Fruit fly (Drosophila melanogaster) whole organism, embryonic: Measurements from ENCODE around the gene CG31068.

ENCODE experiments used
- Asciz ChIP-seq: fragments of 200-800 bp; sonication (Bioruptor generic); optimal IDR thresholded peaks from 2 replicates; lab custom pipeline; 2017; ENCODE audit warnings: missing biosample characterization, mild to moderate bottlenecking, missing genetic modification characterization, missing genetic modification reagents
- CG10267 ChIP-seq: fragments of 200-800 bp; sonication (Bioruptor generic); optimal IDR thresholded peaks from 2 replicates; lab custom pipeline; 2018; ENCODE audit warnings: missing biosample characterization, mild to moderate bottlenecking, missing genetic modification characterization, moderate library complexity
- CG10654 ChIP-seq: fragments of 200-800 bp; sonication (Bioruptor generic); optimal IDR thresholded peaks from 2 replicates; lab custom pipeline; 2016; ENCODE audit warnings: missing biosample characterization, missing genetic modification characterization
- CG11696 ChIP-seq: fragments of 200-800 bp; sonication (Bioruptor generic); IDR thresholded peaks from 2 replicates; pipeline ENCODE4 v1.3.6; 2022; ENCODE audit warnings: missing biosample characterization, missing genetic modification characterization
- CG12155 ChIP-seq: fragments of 200-800 bp; sonication (Bioruptor generic); optimal IDR thresholded peaks from 3 replicates; lab custom pipeline; 2016; ENCODE audit warnings: missing biosample characterization, missing genetic modification characterization
- CG12391 ChIP-seq: fragments of 200-800 bp; sonication (Bioruptor generic); optimal IDR thresholded peaks from 3 replicates; lab custom pipeline; 2018; ENCODE audit warnings: missing biosample characterization, mild to moderate bottlenecking, missing genetic modification characterization, moderate library complexity
- CG13894 ChIP-seq: fragments of 200-800 bp; sonication (Bioruptor generic); optimal IDR thresholded peaks from 3 replicates; lab custom pipeline; 2018; ENCODE audit warnings: missing biosample characterization, mild to moderate bottlenecking, missing genetic modification characterization, moderate library complexity
- CG17359 ChIP-seq: fragments of 200-800 bp; sonication (Bioruptor generic); optimal IDR thresholded peaks from 3 replicates; lab custom pipeline; 2018; ENCODE audit warnings: missing biosample characterization, mild to moderate bottlenecking, missing genetic modification characterization, moderate library complexity
- CG2875 ChIP-seq: fragments of 200-800 bp; sonication (Bioruptor generic); optimal IDR thresholded peaks from 2 replicates; lab custom pipeline; 2017; ENCODE audit warnings: missing biosample characterization, mild to moderate bottlenecking, missing genetic modification characterization, missing genetic modification reagents
- CG34224 ChIP-seq: fragments of 200-800 bp; sonication (Bioruptor generic); IDR thresholded peaks from 3 replicates; pipeline ENCODE4 v1.3.6; 2022; ENCODE audit warnings: missing biosample characterization, missing genetic modification characterization; ENCODE audit not compliant: partially characterized antibody
- CG4617 ChIP-seq: fragments of 200-800 bp; sonication (Bioruptor generic); optimal IDR thresholded peaks from 3 replicates; lab custom pipeline; 2016; ENCODE audit warnings: missing biosample characterization, missing genetic modification characterization, borderline replicate concordance
- CG7556 ChIP-seq: fragments of 200-800 bp; sonication (Bioruptor generic); optimal IDR thresholded peaks from 2 replicates; lab custom pipeline; 2017; ENCODE audit warnings: missing biosample characterization, mild to moderate bottlenecking, missing genetic modification characterization
- CG7963 ChIP-seq: fragments of 200-800 bp; sonication (Bioruptor generic); IDR thresholded peaks from 3 replicates; pipeline ENCODE4 v1.3.6; 2022; ENCODE audit warnings: missing biosample characterization, missing genetic modification characterization; ENCODE audit not compliant: partially characterized antibody
- CG7987 ChIP-seq: fragments of 200-800 bp; sonication (Bioruptor generic); optimal IDR thresholded peaks from 2 replicates; lab custom pipeline; 2018; ENCODE audit warnings: missing biosample characterization, mild to moderate bottlenecking, missing genetic modification characterization, moderate library complexity
- CG8924 ChIP-seq: fragments of 200-800 bp; optimal IDR thresholded peaks from 3 replicates; lab custom pipeline; 2019; ENCODE audit warnings: missing biosample characterization, mild to moderate bottlenecking, missing genetic modification characterization, moderate library complexity
- CHES-1-like ChIP-seq: fragments of 200-800 bp; sonication (Bioruptor generic); optimal IDR thresholded peaks from 2 replicates; lab custom pipeline; 2016; ENCODE audit warnings: missing biosample characterization, missing genetic modification characterization
- Dbx ChIP-seq: fragments of 200-800 bp; sonication (Bioruptor generic); IDR thresholded peaks from 3 replicates; pipeline ENCODE4 v1.3.6; 2022; ENCODE audit warnings: missing biosample characterization, missing genetic modification characterization
- Dll ChIP-seq: fragments of 200-800 bp; sonication (Bioruptor generic); IDR thresholded peaks from 4 replicates; pipeline ENCODE4 v1.3.6; 2022; ENCODE audit warnings: missing biosample characterization, missing genetic modification characterization; ENCODE audit not compliant: partially characterized antibody
- E2f2 ChIP-seq: fragments of 200-800 bp; sonication (Bioruptor generic); IDR thresholded peaks from 2 replicates; pipeline ENCODE4 v1.3.6; 2022; ENCODE audit warnings: missing biosample characterization, missing genetic modification characterization
- Elba2 ChIP-seq: fragments of 200-800 bp; sonication (Bioruptor generic); optimal IDR thresholded peaks from 3 replicates; lab custom pipeline; 2016; ENCODE audit warnings: missing biosample characterization, missing genetic modification characterization
- HLHmδ ChIP-seq: fragments of 200-800 bp; sonication (Bioruptor generic); optimal IDR thresholded peaks from 2 replicates; lab custom pipeline; 2018; ENCODE audit warnings: missing biosample characterization, mild to moderate bottlenecking, missing genetic modification characterization, moderate library complexity
- HmgZ ChIP-seq: fragments of 200-800 bp; sonication (Bioruptor generic); optimal IDR thresholded peaks from 2 replicates; lab custom pipeline; 2018; ENCODE audit warnings: missing biosample characterization, mild to moderate bottlenecking, missing genetic modification characterization
- Kr ChIP-seq: fragments of 200-800 bp; sonication (Bioruptor generic); optimal IDR thresholded peaks from 2 replicates; lab custom pipeline; 2017; ENCODE audit warnings: missing biosample characterization, mild to moderate bottlenecking, missing genetic modification characterization
- Lim3 ChIP-seq: fragments of 200-800 bp; sonication (Bioruptor generic); IDR thresholded peaks from 2 replicates; pipeline ENCODE4 v1.3.6; 2022; ENCODE audit warnings: missing biosample characterization, missing genetic modification characterization
- Lpt ChIP-seq: fragments of >200 bp; optimal IDR thresholded peaks from 2 replicates; lab custom pipeline; 2018; ENCODE audit warnings: missing biosample characterization, missing genetic modification characterization
- MESR4 ChIP-seq: fragments of 200-800 bp; sonication (Bioruptor generic); optimal IDR thresholded peaks from 2 replicates; lab custom pipeline; 2018; ENCODE audit warnings: missing biosample characterization, mild to moderate bottlenecking, missing genetic modification characterization, moderate library complexity
- Med ChIP-seq: fragments of 200-800 bp; sonication (Bioruptor generic); peaks from one replicate; lab custom pipeline; 2016; ENCODE audit warnings: missing biosample characterization, missing genetic modification characterization, mild to moderate bottlenecking, inconsistent platforms, moderate library complexity
- Scr ChIP-seq: fragments of 200-800 bp; sonication (Bioruptor generic); IDR thresholded peaks from 2 replicates; pipeline ENCODE4 v1.3.6; 2022; ENCODE audit warnings: missing biosample characterization, missing genetic modification characterization; ENCODE audit not compliant: partially characterized antibody
- YL-1 ChIP-seq: fragments of 200-800 bp; sonication (Bioruptor generic); optimal IDR thresholded peaks from 3 replicates; lab custom pipeline; 2017; ENCODE audit warnings: missing biosample characterization, mild to moderate bottlenecking, missing genetic modification characterization
- ap ChIP-seq: fragments of 200-800 bp; sonication (Bioruptor generic); IDR thresholded peaks from 2 replicates; pipeline ENCODE4 v1.3.6; 2022; ENCODE audit warnings: missing biosample characterization, missing genetic modification characterization
- croc ChIP-seq: fragments of 200-800 bp; sonication (Bioruptor generic); conservative IDR thresholded peaks from 3 replicates; pipeline ENCODE4 v1.3.6; 2022; ENCODE audit warnings: missing biosample characterization, missing genetic modification characterization
- da ChIP-seq: fragments of 200-800 bp; sonication (Bioruptor generic); optimal IDR thresholded peaks from 2 replicates; lab custom pipeline; 2016; ENCODE audit warnings: missing biosample characterization, missing genetic modification characterization
- dmrt99B ChIP-seq: fragments of 200-800 bp; sonication (Bioruptor generic); optimal IDR thresholded peaks from 2 replicates; lab custom pipeline; 2018; ENCODE audit warnings: missing biosample characterization, mild to moderate bottlenecking, missing genetic modification characterization, moderate library complexity
- ftz-f1 ChIP-seq: fragments of 200-800 bp; sonication (Bioruptor generic); optimal IDR thresholded peaks from 2 replicates; lab custom pipeline; 2016; ENCODE audit warnings: missing biosample characterization, missing genetic modification characterization
- gro ChIP-seq: fragments of 200-800 bp; sonication (Bioruptor generic); optimal IDR thresholded peaks from 2 replicates; lab custom pipeline; 2016; ENCODE audit warnings: missing biosample characterization, missing genetic modification characterization
- gt ChIP-seq: fragments of 200-800 bp; sonication (Bioruptor generic); IDR thresholded peaks from 2 replicates; pipeline ENCODE4 v1.3.6; 2022; ENCODE audit warnings: missing biosample characterization, missing genetic modification characterization
- hbn ChIP-seq: fragments of 200-800 bp; sonication (Bioruptor generic); IDR thresholded peaks from 2 replicates; pipeline ENCODE4 v1.3.6; 2022; ENCODE audit warnings: missing biosample characterization, missing genetic modification characterization; ENCODE audit not compliant: partially characterized antibody
- hth ChIP-seq: fragments of >200 bp; optimal IDR thresholded peaks from 2 replicates; lab custom pipeline; 2017; ENCODE audit warnings: inconsistent platforms
- knrl ChIP-seq: fragments of 200-800 bp; sonication (Bioruptor generic); IDR thresholded peaks from 3 replicates; pipeline ENCODE4 v1.3.6; 2022; ENCODE audit warnings: missing biosample characterization, missing genetic modification characterization; ENCODE audit not compliant: partially characterized antibody
- odd ChIP-seq: fragments of 200-800 bp; sonication (Bioruptor generic); optimal IDR thresholded peaks from 2 replicates; lab custom pipeline; 2017; ENCODE audit warnings: missing biosample characterization, mild to moderate bottlenecking, missing genetic modification characterization
- pnt ChIP-seq: fragments of 200-800 bp; sonication (Bioruptor generic); optimal IDR thresholded peaks from 3 replicates; lab custom pipeline; 2016; ENCODE audit warnings: missing biosample characterization, missing genetic modification characterization
- prd ChIP-seq, 3 experiments: fragments of >200 bp in 2 of 3; fragments of 200-800 bp in 1 of 3; sonication (Bioruptor generic) in 1 of 3; optimal IDR thresholded peaks in 2 of 3; IDR thresholded peaks in 1 of 3; 2 replicates in 2 of 3; 3 replicates in 1 of 3; pipeline versions ENCODE4 v1.3.6 to Lab custom; 2017 to 2022; ENCODE audit warnings: missing biosample characterization in 1 of 3, missing genetic modification characterization in 1 of 3
- schlank ChIP-seq: fragments of 200-800 bp; sonication (Bioruptor generic); optimal IDR thresholded peaks from 2 replicates; lab custom pipeline; 2018; ENCODE audit warnings: missing biosample characterization, mild to moderate bottlenecking, missing genetic modification characterization
- sens ChIP-seq: fragments of 200-800 bp; sonication (Bioruptor generic); peaks from one replicate; lab custom pipeline; 2016; ENCODE audit warnings: missing biosample characterization, missing genetic modification characterization
- sisA ChIP-seq: fragments of 200-800 bp; sonication (Bioruptor generic); IDR thresholded peaks from 2 replicates; pipeline ENCODE4 v1.3.6; 2022; ENCODE audit warnings: missing biosample characterization, missing genetic modification characterization
- sna ChIP-seq: fragments of 200-800 bp; sonication (Bioruptor generic); IDR thresholded peaks from 2 replicates; pipeline ENCODE4 v1.3.6; 2022; ENCODE audit warnings: missing biosample characterization, missing genetic modification characterization; ENCODE audit not compliant: partially characterized antibody
- tin ChIP-seq: fragments of 200-800 bp; sonication (Bioruptor generic); optimal IDR thresholded peaks from 3 replicates; lab custom pipeline; 2016; ENCODE audit warnings: missing biosample characterization, missing genetic modification characterization
- zf30C ChIP-seq: fragments of 200-800 bp; sonication (Bioruptor generic); optimal IDR thresholded peaks from 3 replicates; lab custom pipeline; 2018; ENCODE audit warnings: missing biosample characterization, mild to moderate bottlenecking, missing genetic modification characterization

The CG31068 gene

DNA sequence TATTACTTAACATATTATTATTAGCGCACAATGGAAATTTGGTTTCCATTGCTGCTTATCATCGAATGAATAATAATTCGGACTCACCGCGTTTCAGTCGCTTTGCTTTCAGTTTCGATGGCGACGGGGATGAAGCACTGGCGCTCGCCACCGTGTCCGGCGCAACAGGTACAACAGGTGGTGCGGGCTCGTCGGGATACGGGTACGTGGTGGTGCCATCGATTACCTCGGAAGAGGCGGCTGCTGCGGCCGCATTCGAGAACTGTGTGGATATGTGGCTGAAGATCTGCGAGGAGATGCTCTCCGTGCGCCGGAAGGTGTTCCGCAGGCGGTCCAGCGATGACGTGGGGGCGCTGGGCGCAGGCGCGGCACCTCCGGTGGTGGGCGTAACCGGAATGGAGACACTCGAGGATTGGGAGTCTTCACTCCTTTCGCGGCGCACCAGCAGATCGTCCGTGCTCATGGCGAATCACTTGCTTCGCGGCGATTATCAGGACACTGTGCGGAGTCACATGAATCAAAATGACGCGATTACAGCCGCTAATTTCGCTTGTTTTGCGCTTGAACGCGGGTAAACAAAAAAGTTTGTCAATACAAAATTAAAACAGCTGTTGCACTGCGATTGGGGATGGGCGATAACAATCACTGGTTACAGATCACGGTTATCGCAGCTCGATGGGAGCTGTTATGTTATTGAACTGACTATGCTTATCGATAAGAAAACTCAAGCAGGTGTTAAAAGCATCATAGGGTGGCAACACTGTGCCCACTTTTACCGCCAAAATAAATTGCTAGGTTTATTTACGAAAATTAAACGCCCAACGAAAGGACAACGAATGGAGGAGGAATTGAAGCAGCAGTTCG lies 5.2 kb downstream of the CG31068 start, which contains the start of the genes CG31064 and PolA2:
TSS of gene CG31064 (minus strand) at position 648 of the 864 bp plus-strand sequence.
TSS of gene PolA2 (plus strand) at position 726 of the 864 bp plus-strand sequence.
- no peak for TF ChIP-seq CG10654
- TF ChIP-seq ap (GFP tag; lab: Robert Waterston, UW): no peak
- no peak for TF ChIP-seq Lpt (GFP tag; lab: Kevin White, UChicago)
- TF ChIP-seq ftz-f1: peak; percentile 78
- peak; percentile 71 for TF ChIP-seq HmgZ (tag; lab: Kevin White, UChicago)
- TF ChIP-seq CG34224 (GFP tag; lab: Robert Waterston, UW): peak; percentile 89
- peak; percentile 8 for TF ChIP-seq CG12155 (GFP tag; lab: Kevin White, UChicago)
- peak; percentile 53 for TF ChIP-seq CG10267 (tag; lab: Kevin White, UChicago)
- no peak for TF ChIP-seq odd (GFP tag; lab: Kevin White, UChicago)
- peak; percentile 81 for TF ChIP-seq Dll (GFP tag; lab: Robert Waterston, UW)
- no peak for TF ChIP-seq hth (lab: Kevin White, UChicago)
- no peak for TF ChIP-seq prd (optimal IDR thresholded peaks at IDR 0.05; lab: Kevin White, UChicago)
- TF ChIP-seq prd (GFP tag; IDR thresholded peaks at IDR 0.05; lab: Robert Waterston, UW): no peak
- TF ChIP-seq CG12391 (tag; lab: Kevin White, UChicago): peak; percentile 3
- TF ChIP-seq croc (GFP tag; lab: Robert Waterston, UW): no peak
- TF ChIP-seq Dbx: peak; percentile 13; the same call in 1 of the 3 replicates
- no peak for TF ChIP-seq dmrt99B (tag; lab: Kevin White, UChicago)
- peak; percentile 72 for TF ChIP-seq sens (GFP tag; lab: Kevin White, UChicago)
- no peak for TF ChIP-seq CG7556 (GFP tag; lab: Kevin White, UChicago)
- TF ChIP-seq da (GFP tag; lab: Kevin White, UChicago): peak; percentile 35
- peak; percentile 35 for TF ChIP-seq CG4617
- TF ChIP-seq CG8924 (tag; lab: Kevin White, UChicago): peak; percentile 9
- peak; percentile 51 for TF ChIP-seq MESR4 (GFP tag; lab: Kevin White, UChicago)
- TF ChIP-seq tin (GFP tag; lab: Kevin White, UChicago): no peak
- no peak for TF ChIP-seq pnt
- TF ChIP-seq CG7987 (GFP tag; lab: Kevin White, UChicago): peak; percentile 11
- TF ChIP-seq CG2875 (GFP tag; lab: Kevin White, UChicago): no peak
- peak; percentile 69 for TF ChIP-seq hbn (GFP tag; lab: Robert Waterston, UW)
- TF ChIP-seq zf30C (GFP tag; lab: Kevin White, UChicago): no peak
- no peak for TF ChIP-seq gro (GFP tag; lab: Kevin White, UChicago)
- no peak for TF ChIP-seq Kr (GFP tag; lab: Kevin White, UChicago)
- TF ChIP-seq CG17359 (tag; lab: Kevin White, UChicago): no peak
- peak; percentile 92 for TF ChIP-seq E2f2 (GFP tag; lab: Robert Waterston, UW)
- no peak for TF ChIP-seq schlank
- TF ChIP-seq CG13894 (tag; lab: Kevin White, UChicago): no peak
- TF ChIP-seq CHES-1-like (GFP tag; lab: Kevin White, UChicago): peak; percentile 29
- TF ChIP-seq CG7963 (GFP tag; lab: Robert Waterston, UW): peak; percentile 77
- peak; percentile 0 for TF ChIP-seq Elba2
- TF ChIP-seq YL-1: peak; percentile 49
- TF ChIP-seq HLHmδ (GFP tag; lab: Kevin White, UChicago): peak; percentile 55
- no peak for TF ChIP-seq sisA (GFP tag; lab: Robert Waterston, UW)
- TF ChIP-seq Scr (GFP tag; lab: Robert Waterston, UW): peak; percentile 74
- TF ChIP-seq CG11696 (GFP tag; lab: Robert Waterston, UW): no peak
- TF ChIP-seq Asciz: no peak
- TF ChIP-seq sna (GFP tag; lab: Robert Waterston, UW): peak; percentile 73; the same call in 1 of the 2 replicates
- TF ChIP-seq knrl (GFP tag; lab: Robert Waterston, UW): peak; percentile 58; the same call in 2 of the 3 replicates
- no peak for TF ChIP-seq gt (GFP tag; lab: Robert Waterston, UW)
- peak; percentile 88 for TF ChIP-seq Med
- TF ChIP-seq Lim3 (GFP tag; lab: Robert Waterston, UW): no peak
